In genomic region chrV:20580511-20581040, ce11 we compare ENCODE assay signal across 3 worm cellular contexts.
TF ChIP-seq lines count a peak whose summit lies in the region.

Gene F26F2.7, plus strand, starts transcription at chrV:20580990.

TF ChIP-seq in whole organism, L1 larva, 84 proteins besides CTCF, POLR2A, EP300 and RAD21 (continued from another document and continues in another):
- TF ChIP-seq efl-1 (optimal IDR thresholded peaks at IDR 0.05; lab: Kevin White, UChicago) (peak; percentile 64 to 73), efl-1 (GFP tag; optimal IDR thresholded peaks at IDR 0.05 in 1 of 2; lab: Kevin White, UChicago) (peak; percentile 75 to 96), nhr-84 (tag; optimal IDR thresholded peaks at IDR 0.05; lab: Kevin White, UChicago) (no peak), ztf-4 (tag; optimal IDR thresholded peaks at IDR 0.05; lab: Kevin White, UChicago) (no peak), nhr-85 (tag; lab: Kevin White, UChicago) (peak; percentile 87), lin-14 (GFP tag; optimal IDR thresholded peaks at IDR 0.05; lab: Kevin White, UChicago) (peak; percentile 92), nhr-47 (tag; optimal IDR thresholded peaks at IDR 0.05; lab: Kevin White, UChicago) (peak; percentile 93), lir-3 (tag; optimal IDR thresholded peaks at IDR 0.05; lab: Kevin White, UChicago; ENCODE audit: poor library complexity) (no peak), unc-62 (GFP tag; optimal IDR thresholded peaks at IDR 0.05; lab: Kevin White, UChicago) (no peak), lin-13 (GFP tag; optimal IDR thresholded peaks at IDR 0.05; lab: Kevin White, UChicago) (peak; percentile 80), isw-1 (GFP tag; IDR thresholded peaks at IDR 0.05; lab: Robert Waterston, UW) (peak; percentile 65), fos-1 (tag; optimal IDR thresholded peaks at IDR 0.05; lab: Kevin White, UChicago) (peak; percentile 28), rnt-1 (tag; optimal IDR thresholded peaks at IDR 0.05; lab: Kevin White, UChicago) (no peak), lin-35 (GFP tag; optimal IDR thresholded peaks at IDR 0.05; lab: Kevin White, UChicago) (peak; percentile 76 to 84), sox-4 (tag; optimal IDR thresholded peaks at IDR 0.05; lab: Kevin White, UChicago) (peak; percentile 75), ceh-90 (tag; optimal IDR thresholded peaks at IDR 0.05; lab: Kevin White, UChicago) (no peak), zag-1 (tag; optimal IDR thresholded peaks at IDR 0.05; lab: Kevin White, UChicago) (no peak), nhr-28 (tag; optimal IDR thresholded peaks at IDR 0.05; lab: Kevin White, UChicago) (no peak), C16A3.4 (tag; optimal IDR thresholded peaks at IDR 0.05; lab: Kevin White, UChicago) (peak; percentile 82), zip-4 (GFP tag; optimal IDR thresholded peaks at IDR 0.05; lab: Kevin White, UChicago) (peak; percentile 72), Y116A8C.19 (tag; optimal IDR thresholded peaks at IDR 0.05; lab: Kevin White, UChicago; ENCODE audit: borderline replicate concordance) (no peak), ces-1 (GFP tag; optimal IDR thresholded peaks at IDR 0.05; lab: Kevin White, UChicago) (no peak), jun-1 (tag; optimal IDR thresholded peaks at IDR 0.05; lab: Kevin White, UChicago) (peak; percentile 40), nhr-19 (GFP tag; conservative IDR thresholded peaks at IDR 0.05; lab: Robert Waterston, UW) (peak; percentile 83), unc-98 (GFP tag; IDR thresholded peaks at IDR 0.05; lab: Robert Waterston, UW) (no peak), alr-1 (tag; optimal IDR thresholded peaks at IDR 0.05; lab: Kevin White, UChicago; ENCODE audit: borderline replicate concordance) (no peak), mdl-1 (tag; optimal IDR thresholded peaks at IDR 0.05; lab: Kevin White, UChicago) (peak in 1 of 2 experiments; percentile 88), tlp-1 (tag; optimal IDR thresholded peaks at IDR 0.05; lab: Kevin White, UChicago) (no peak), mef-2 (tag; optimal IDR thresholded peaks at IDR 0.05; lab: Kevin White, UChicago) (peak; percentile 23), nhr-12 (tag; optimal IDR thresholded peaks at IDR 0.05; lab: Kevin White, UChicago) (no peak), sptf-1 (tag; optimal IDR thresholded peaks at IDR 0.05; lab: Kevin White, UChicago) (no peak), snpc-4 (tag; optimal IDR thresholded peaks at IDR 0.05; lab: Kevin White, UChicago) (peak; percentile 81), ceh-82 (tag; optimal IDR thresholded peaks at IDR 0.05; lab: Kevin White, UChicago) (peak; percentile 61 to 80 (median 70)), egl-13 (tag; optimal IDR thresholded peaks at IDR 0.05; lab: Kevin White, UChicago) (peak; percentile 80), C04F5.9 (tag; optimal IDR thresholded peaks at IDR 0.05; lab: Kevin White, UChicago) (peak; percentile 64), elt-3 (tag; optimal IDR thresholded peaks at IDR 0.05; lab: Kevin White, UChicago) (peak in 2 of 6 experiments; percentile 33 to 66), ztf-11 (tag; optimal IDR thresholded peaks at IDR 0.05; lab: Kevin White, UChicago) (peak in 1 of 2 experiments; percentile 67), ceh-8 (GFP tag; optimal IDR thresholded peaks at IDR 0.05; lab: Kevin White, UChicago) (peak; percentile 30), nhr-11 (tag; optimal IDR thresholded peaks at IDR 0.05; lab: Kevin White, UChicago) (peak; percentile 69), fkh-10 (GFP tag; optimal IDR thresholded peaks at IDR 0.05; lab: Kevin White, UChicago) (peak; percentile 17), mep-1 (tag; optimal IDR thresholded peaks at IDR 0.05; lab: Kevin White, UChicago) (peak; percentile 94), swsn-7 (tag; optimal IDR thresholded peaks at IDR 0.05; lab: Kevin White, UChicago) (peak; percentile 90), sup-37 (GFP tag; optimal IDR thresholded peaks at IDR 0.05; lab: Kevin White, UChicago) (peak; percentile 30), pax-3 (tag; optimal IDR thresholded peaks at IDR 0.05; lab: Kevin White, UChicago) (peak; percentile 65)

TF ChIP-seq in whole organism, L3 larva, 47 proteins besides CTCF, POLR2A, EP300 and RAD21 (continued from another document):
- TF ChIP-seq daf-12 (tag; optimal IDR thresholded peaks at IDR 0.05; lab: Kevin White, UChicago) (no peak), nhr-237 (tag; optimal IDR thresholded peaks at IDR 0.05; lab: Kevin White, UChicago) (no peak), lin-15B (tag; optimal IDR thresholded peaks at IDR 0.05; lab: Kevin White, UChicago) (peak; percentile 56), mdl-1 (tag; optimal IDR thresholded peaks at IDR 0.05; lab: Kevin White, UChicago) (peak; percentile 17), jun-1 (tag; optimal IDR thresholded peaks at IDR 0.05; lab: Kevin White, UChicago) (peak; percentile 72), pha-4 (tag; optimal IDR thresholded peaks at IDR 0.05; lab: Kevin White, UChicago) (peak; percentile 83)

TF ChIP-seq in whole organism, young adult, 124 proteins besides CTCF, POLR2A, EP300 and RAD21 (continued from another document):
- TF ChIP-seq pha-4 (tag; optimal IDR thresholded peaks at IDR 0.05; lab: Kevin White, UChicago) (peak; percentile 48), attf-3 (GFP tag; conservative IDR thresholded peaks at IDR 0.05; lab: Robert Waterston, UW) (peak; percentile 58), cebp-1 (GFP tag; IDR thresholded peaks at IDR 0.05; lab: Robert Waterston, UW) (0 out of 2 replicates have a peak, but pooled peaks have one; percentile 37), cebp-1 (tag; optimal IDR thresholded peaks at IDR 0.05; lab: Kevin White, UChicago) (peak; percentile 89), ztf-6 (GFP tag; IDR thresholded peaks at IDR 0.05; lab: Robert Waterston, UW) (no peak), ets-4 (GFP tag; optimal IDR thresholded peaks at IDR 0.05; lab: Kevin White, UChicago) (no peak), ztf-18 (tag; optimal IDR thresholded peaks at IDR 0.05; lab: Kevin White, UChicago) (peak; percentile 99), K12H6.12 (tag; optimal IDR thresholded peaks at IDR 0.05; lab: Kevin White, UChicago) (peak; percentile 71), attf-6 (GFP tag; IDR thresholded peaks at IDR 0.05; lab: Robert Waterston, UW) (peak; percentile 79), mcd-1 (GFP tag; IDR thresholded peaks at IDR 0.05; lab: Robert Waterston, UW) (peak; percentile 88; the same call in 1 of the 2 replicates), rcor-1 (GFP tag; IDR thresholded peaks at IDR 0.05; lab: Robert Waterston, UW) (peak; percentile 89), mel-28 (tag; optimal IDR thresholded peaks at IDR 0.05; lab: Kevin White, UChicago; ENCODE audit: borderline replicate concordance) (no peak), akir-1 (GFP tag; optimal IDR thresholded peaks at IDR 0.05; lab: Kevin White, UChicago) (no peak), rec-8 (tag; optimal IDR thresholded peaks at IDR 0.05; lab: Kevin White, UChicago) (no peak), rpc-1 (optimal IDR thresholded peaks at IDR 0.05; lab: Kevin White, UChicago) (no peak), rpc-1 (tag; optimal IDR thresholded peaks at IDR 0.05; lab: Kevin White, UChicago) (no peak), madf-10 (tag; optimal IDR thresholded peaks at IDR 0.05; lab: Kevin White, UChicago) (peak; percentile 78), Y79H2A.3 (GFP tag; conservative IDR thresholded peaks at IDR 0.05; lab: Robert Waterston, UW) (peak; percentile 29; the same call in 1 of the 2 replicates), ceh-100 (GFP tag; IDR thresholded peaks at IDR 0.05; lab: Robert Waterston, UW) (no peak), nfya-2 (GFP tag; IDR thresholded peaks at IDR 0.05; lab: Robert Waterston, UW) (no peak), somi-1 (GFP tag; optimal IDR thresholded peaks at IDR 0.05; lab: Kevin White, UChicago) (peak; percentile 29), Y67H2A.10 (GFP tag; conservative IDR thresholded peaks at IDR 0.05; lab: Robert Waterston, UW) (peak; percentile 63; the same call in 1 of the 2 replicates), T26A5.8 (tag; optimal IDR thresholded peaks at IDR 0.05; lab: Kevin White, UChicago) (no peak), unc-130 (GFP tag; optimal IDR thresholded peaks at IDR 0.05; lab: Kevin White, UChicago) (peak; percentile 65), ama-1 (optimal IDR thresholded peaks at IDR 0.05; lab: Kevin White, UChicago) (no peak), ama-1 (GFP tag; optimal IDR thresholded peaks at IDR 0.05; lab: Kevin White, UChicago) (no peak), him-1 (tag; optimal IDR thresholded peaks at IDR 0.05; lab: Kevin White, UChicago) (peak; percentile 77), zfh-2 (GFP tag; conservative IDR thresholded peaks at IDR 0.05; lab: Robert Waterston, UW) (peak; percentile 80), F10E7.11 (tag; optimal IDR thresholded peaks at IDR 0.05; lab: Kevin White, UChicago) (peak; percentile 30), F23B12.7 (tag; optimal IDR thresholded peaks at IDR 0.05; lab: Kevin White, UChicago; ENCODE audit: insufficient read depth) (peak; percentile 44), Y53F4B.3 (GFP tag; IDR thresholded peaks at IDR 0.05; lab: Robert Waterston, UW) (no peak), F49E8.2 (tag; optimal IDR thresholded peaks at IDR 0.05; lab: Kevin White, UChicago; ENCODE audit: insufficient read depth) (no peak), ztf-3 (GFP tag; optimal IDR thresholded peaks at IDR 0.05; lab: Kevin White, UChicago) (no peak), lin-26 (GFP tag; IDR thresholded peaks at IDR 0.05; lab: Robert Waterston, UW) (no peak), F57C9.4 (tag; optimal IDR thresholded peaks at IDR 0.05; lab: Kevin White, UChicago) (peak; percentile 32), snpc-1.1 (tag; optimal IDR thresholded peaks at IDR 0.05; lab: Kevin White, UChicago; ENCODE audit: insufficient read depth) (peak; percentile 41), tbp1 (GFP tag; optimal IDR thresholded peaks at IDR 0.05; lab: Kevin White, UChicago) (peak; percentile 72), madf-8 (GFP tag; conservative IDR thresholded peaks at IDR 0.05; lab: Robert Waterston, UW) (peak; percentile 99), nfyb-1 (GFP tag; IDR thresholded peaks at IDR 0.05; lab: Robert Waterston, UW) (no peak; the same call in 1 of the 2 replicates), gei-17 (GFP tag; optimal IDR thresholded peaks at IDR 0.05; lab: Kevin White, UChicago) (peak; percentile 41), bed-2 (GFP tag; IDR thresholded peaks at IDR 0.05; lab: Robert Waterston, UW) (no peak), lag-1 (GFP tag; IDR thresholded peaks at IDR 0.05; lab: Robert Waterston, UW) (no peak), F55B11.4 (tag; optimal IDR thresholded peaks at IDR 0.05; lab: Kevin White, UChicago; ENCODE audit: borderline replicate concordance, insufficient read depth) (no peak), F22D6.2 (tag; optimal IDR thresholded peaks at IDR 0.05; lab: Kevin White, UChicago) (peak; percentile 28), nhr-80 (tag; optimal IDR thresholded peaks at IDR 0.05; lab: Kevin White, UChicago) (peak; percentile 80), F33H1.4 (GFP tag; IDR thresholded peaks at IDR 0.05; lab: Robert Waterston, UW) (peak; percentile 95), efl-1 (GFP tag; optimal IDR thresholded peaks at IDR 0.05; lab: Kevin White, UChicago) (peak; percentile 57), Y53G8AR.9 (GFP tag; conservative IDR thresholded peaks at IDR 0.05; lab: Robert Waterston, UW) (peak; percentile 88), mes-4 (tag; optimal IDR thresholded peaks at IDR 0.05; lab: Kevin White, UChicago) (no peak), hmg-1.2 (GFP tag; IDR thresholded peaks at IDR 0.05; lab: Robert Waterston, UW) (peak; percentile 71), lin-54 (GFP tag; optimal IDR thresholded peaks at IDR 0.05; lab: Kevin White, UChicago) (peak; percentile 88), ceh-79 (tag; optimal IDR thresholded peaks at IDR 0.05; lab: Kevin White, UChicago) (peak; percentile 29), snpc-1.3 (tag; optimal IDR thresholded peaks at IDR 0.05; lab: Kevin White, UChicago; ENCODE audit: insufficient read depth) (peak; percentile 44), F57A8.1 (GFP tag; optimal IDR thresholded peaks at IDR 0.05; lab: Kevin White, UChicago) (no peak), ceh-58 (GFP tag; IDR thresholded peaks at IDR 0.05; lab: Robert Waterston, UW) (no peak), ceh-27 (GFP tag; optimal IDR thresholded peaks at IDR 0.05; lab: Kevin White, UChicago) (no peak), madf-3 (GFP tag; IDR thresholded peaks at IDR 0.05; lab: Robert Waterston, UW) (peak; percentile 83), lsy-27 (tag; optimal IDR thresholded peaks at IDR 0.05; lab: Kevin White, UChicago; ENCODE audit: borderline replicate concordance, insufficient read depth) (no peak), T07F8.4 (tag; optimal IDR thresholded peaks at IDR 0.05; lab: Kevin White, UChicago) (no peak), pbrm-1 (GFP tag; IDR thresholded peaks at IDR 0.05; lab: Robert Waterston, UW) (peak; percentile 93), aptf-3 (GFP tag; IDR thresholded peaks at IDR 0.05; lab: Robert Waterston, UW) (no peak), atf-7 (tag; optimal IDR thresholded peaks at IDR 0.05; lab: Kevin White, UChicago) (peak; percentile 83), dpff-1 (tag; optimal IDR thresholded peaks at IDR 0.05; lab: Kevin White, UChicago) (no peak), C06A6.2 (GFP tag; conservative IDR thresholded peaks at IDR 0.05; lab: Robert Waterston, UW) (peak; percentile 64), fkh-3 (tag; optimal IDR thresholded peaks at IDR 0.05; lab: Kevin White, UChicago) (no peak), ztf-25 (GFP tag; IDR thresholded peaks at IDR 0.05; lab: Robert Waterston, UW) (no peak), ekl-4 (GFP tag; IDR thresholded peaks at IDR 0.05; lab: Robert Waterston, UW) (peak; percentile 89), Y95B8A.8 (GFP tag; IDR thresholded peaks at IDR 0.05; lab: Robert Waterston, UW) (peak; percentile 82; the same call in 1 of the 2 replicates), egl-44 (GFP tag; IDR thresholded peaks at IDR 0.05; lab: Robert Waterston, UW) (no peak), hlh-26 (GFP tag; conservative IDR thresholded peaks at IDR 0.05; lab: Robert Waterston, UW) (no peak), B0261.1 (tag; optimal IDR thresholded peaks at IDR 0.05; lab: Kevin White, UChicago) (peak; percentile 25), C17E4.6 (GFP tag; IDR thresholded peaks at IDR 0.05; lab: Robert Waterston, UW) (peak; percentile 50; the same call in 1 of the 2 replicates), F39B2.1 (GFP tag; IDR thresholded peaks at IDR 0.05; lab: Robert Waterston, UW) (no peak), hlh-12 (tag; optimal IDR thresholded peaks at IDR 0.05; lab: Kevin White, UChicago) (no peak), Y56A3A.18 (GFP tag; IDR thresholded peaks at IDR 0.05; lab: Robert Waterston, UW) (peak; percentile 59; the same call in 1 of the 2 replicates), egrh-3 (GFP tag; IDR thresholded peaks at IDR 0.05; lab: Robert Waterston, UW) (peak; percentile 58; the same call in 1 of the 2 replicates), xnd-1 (tag; optimal IDR thresholded peaks at IDR 0.05; lab: Kevin White, UChicago) (peak; percentile 100), athp-1 (tag; optimal IDR thresholded peaks at IDR 0.05; lab: Kevin White, UChicago) (peak; percentile 85), snpc-3.4 (tag; optimal IDR thresholded peaks at IDR 0.05; lab: Kevin White, UChicago) (peak; percentile 50), nhr-27 (tag; optimal IDR thresholded peaks at IDR 0.05; lab: Kevin White, UChicago) (no peak), nhr-90 (tag; optimal IDR thresholded peaks at IDR 0.05; lab: Kevin White, UChicago) (no peak), ZK185.1 (tag; optimal IDR thresholded peaks at IDR 0.05; lab: Kevin White, UChicago; ENCODE audit: poor library complexity, severe bottlenecking) (no peak), B0035.1 (tag; optimal IDR thresholded peaks at IDR 0.05; lab: Kevin White, UChicago) (peak; percentile 56), dpl-1 (GFP tag; optimal IDR thresholded peaks at IDR 0.05; lab: Kevin White, UChicago) (peak; percentile 59), attf-5 (GFP tag; optimal IDR thresholded peaks at IDR 0.05; lab: Kevin White, UChicago) (peak; percentile 92), tbx-9 (tag; optimal IDR thresholded peaks at IDR 0.05; lab: Kevin White, UChicago; ENCODE audit: borderline replicate concordance) (no peak), let-607 (tag; optimal IDR thresholded peaks at IDR 0.05; lab: Kevin White, UChicago) (peak; percentile 33 to 81)
